Fruit fly (Drosophila melanogaster): Measurements from ENCODE around the gene CG5056.

DNA sequence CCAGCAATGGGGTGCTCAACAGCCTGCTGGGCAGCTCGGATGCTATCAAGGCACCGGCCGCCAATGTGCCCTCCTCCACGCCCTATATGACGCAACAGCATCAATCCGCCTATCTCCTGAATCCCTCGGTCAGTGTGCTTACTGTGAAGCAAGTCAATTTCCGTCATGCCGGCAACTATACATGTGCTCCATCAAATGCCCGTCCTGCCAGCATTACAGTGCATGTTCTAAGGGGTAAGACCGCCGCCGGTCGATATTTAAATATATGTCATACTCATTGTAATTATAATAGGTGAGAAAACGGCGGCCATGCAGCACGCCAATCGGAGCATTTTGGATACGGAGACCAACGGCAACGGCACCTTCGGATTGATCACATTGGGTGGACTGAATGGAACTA is 12.1 kb downstream of the CG5056 start:
- no peak for TF ChIP-seq CG6854 (GFP tag; optimal IDR thresholded peaks at IDR 0.05)
- TF ChIP-seq ss (GFP tag; optimal IDR thresholded peaks at IDR 0.05): no peak
- TF ChIP-seq CG10631 (GFP tag; optimal IDR thresholded peaks at IDR 0.05): no peak
